Fruit fly (Drosophila melanogaster) whole organism, embryonic: Measurements from ENCODE around the gene mus201.

Source experiments
- CG10274 ChIP-seq: fragments of 200-800 bp; sonication (Bioruptor generic); optimal IDR thresholded peaks from 3 replicates; lab custom pipeline; 2017; ENCODE audit warnings: missing biosample characterization, mild to moderate bottlenecking, missing genetic modification characterization
- CG10543 ChIP-seq: fragments of 200-800 bp; sonication (Bioruptor generic); optimal IDR thresholded peaks from 3 replicates; lab custom pipeline; 2017; ENCODE audit warnings: missing biosample characterization, mild to moderate bottlenecking, missing genetic modification characterization, moderate library complexity
- CG10979 ChIP-seq: fragments of 200-800 bp; sonication (Bioruptor generic); optimal IDR thresholded peaks from 2 replicates; lab custom pipeline; 2018; ENCODE audit warnings: missing biosample characterization, mild to moderate bottlenecking, missing genetic modification characterization, moderate library complexity
- CG11247 ChIP-seq: fragments of 200-800 bp; sonication (Bioruptor generic); IDR thresholded peaks from 2 replicates; pipeline ENCODE4 v1.3.6; 2022; ENCODE audit warnings: missing biosample characterization, missing genetic modification characterization
- CG13775 ChIP-seq: fragments of 200-800 bp; sonication (Bioruptor generic); optimal IDR thresholded peaks from 3 replicates; lab custom pipeline; 2017; ENCODE audit warnings: missing biosample characterization, mild to moderate bottlenecking, missing genetic modification characterization
- CG15514 ChIP-seq: fragments of 200-800 bp; sonication (Bioruptor generic); optimal IDR thresholded peaks from 3 replicates; lab custom pipeline; 2017; ENCODE audit warnings: missing biosample characterization, missing genetic modification characterization, mild to moderate bottlenecking, moderate library complexity, missing genetic modification reagents
- CG1603 ChIP-seq: fragments of 200-800 bp; sonication (Bioruptor generic); optimal IDR thresholded peaks from 2 replicates; lab custom pipeline; 2019; ENCODE audit warnings: missing biosample characterization, mild to moderate bottlenecking, missing genetic modification characterization, moderate library complexity
- CG1792 ChIP-seq: fragments of 200-800 bp; sonication (Bioruptor generic); optimal IDR thresholded peaks from 2 replicates; lab custom pipeline; 2016; ENCODE audit warnings: missing biosample characterization, missing genetic modification characterization
- CG1832 ChIP-seq: fragments of 200-800 bp; sonication (Bioruptor generic); optimal IDR thresholded peaks from 2 replicates; lab custom pipeline; 2017; ENCODE audit warnings: missing biosample characterization, mild to moderate bottlenecking, missing genetic modification characterization, inconsistent platforms
- CG18764 ChIP-seq: fragments of 200-800 bp; sonication (Bioruptor generic); optimal IDR thresholded peaks from 3 replicates; lab custom pipeline; 2016; ENCODE audit warnings: missing biosample characterization, missing genetic modification characterization
- CG2120 ChIP-seq: fragments of 200-800 bp; sonication (Bioruptor generic); optimal IDR thresholded peaks from 3 replicates; lab custom pipeline; 2016; ENCODE audit warnings: missing biosample characterization, missing genetic modification characterization
- CG2129 ChIP-seq: fragments of 200-800 bp; sonication (Bioruptor generic); IDR thresholded peaks from 2 replicates; pipeline ENCODE4 v1.3.6; 2022; ENCODE audit warnings: missing biosample characterization, missing genetic modification characterization; ENCODE audit not compliant: partially characterized antibody
- CG3407 ChIP-seq: fragments of 200-800 bp; sonication (Bioruptor generic); optimal IDR thresholded peaks from 2 replicates; lab custom pipeline; 2018; ENCODE audit warnings: missing biosample characterization, mild to moderate bottlenecking, missing genetic modification characterization
- CG34376 ChIP-seq: fragments of 200-800 bp; sonication (Bioruptor generic); optimal IDR thresholded peaks from 2 replicates; lab custom pipeline; 2018; ENCODE audit warnings: missing biosample characterization, mild to moderate bottlenecking, missing genetic modification characterization
- CG3995 ChIP-seq: fragments of 200-800 bp; sonication (Bioruptor generic); optimal IDR thresholded peaks from 3 replicates; lab custom pipeline; 2016; ENCODE audit warnings: missing biosample characterization, missing genetic modification characterization
- CG4404 ChIP-seq: fragments of 200-800 bp; sonication (Bioruptor generic); IDR thresholded peaks from 2 replicates; pipeline ENCODE4 v1.3.6; 2022; ENCODE audit warnings: missing biosample characterization, missing genetic modification characterization
- CG6683 ChIP-seq: fragments of 200-800 bp; sonication (Bioruptor generic); optimal IDR thresholded peaks from 2 replicates; lab custom pipeline; 2017; ENCODE audit warnings: missing biosample characterization, mild to moderate bottlenecking, missing genetic modification characterization, missing genetic modification reagents
- CG7372 ChIP-seq: fragments of 200-800 bp; sonication (Bioruptor generic); IDR thresholded peaks from 2 replicates; pipeline ENCODE4 v1.3.6; 2022; ENCODE audit warnings: missing biosample characterization, missing genetic modification characterization
- CG7556 ChIP-seq: fragments of 200-800 bp; sonication (Bioruptor generic); optimal IDR thresholded peaks from 2 replicates; lab custom pipeline; 2017; ENCODE audit warnings: missing biosample characterization, mild to moderate bottlenecking, missing genetic modification characterization
- CG9876 ChIP-seq: fragments of 200-800 bp; sonication (Bioruptor generic); optimal IDR thresholded peaks from 2 replicates; lab custom pipeline; 2016; ENCODE audit warnings: missing biosample characterization, missing genetic modification characterization
- CG9932 ChIP-seq: fragments of 200-800 bp; sonication (Bioruptor generic); IDR thresholded peaks from 2 replicates; pipeline ENCODE4 v1.3.6; 2022; ENCODE audit warnings: missing biosample characterization, missing genetic modification characterization
- Ets97D ChIP-seq: fragments of 200-800 bp; sonication (Bioruptor generic); optimal IDR thresholded peaks from 3 replicates; lab custom pipeline; 2016; ENCODE audit warnings: missing biosample characterization, missing genetic modification characterization
- Hr39 ChIP-seq: fragments of >200 bp; optimal IDR thresholded peaks from 2 replicates; lab custom pipeline; 2017
- MTF-1 ChIP-seq: fragments of 200-800 bp; sonication (Bioruptor generic); optimal IDR thresholded peaks from 2 replicates; lab custom pipeline; 2018; ENCODE audit warnings: missing biosample characterization, mild to moderate bottlenecking, missing genetic modification characterization, borderline replicate concordance
- Meics ChIP-seq: fragments of 200-800 bp; sonication (Bioruptor generic); optimal IDR thresholded peaks from 2 replicates; lab custom pipeline; 2017; ENCODE audit warnings: missing biosample characterization, mild to moderate bottlenecking, missing genetic modification characterization
- Mes4 ChIP-seq: fragments of 200-800 bp; sonication (Bioruptor generic); optimal IDR thresholded peaks from 2 replicates; lab custom pipeline; 2016; ENCODE audit warnings: missing biosample characterization, missing genetic modification characterization
- Usf ChIP-seq: fragments of 200-800 bp; sonication (Bioruptor generic); optimal IDR thresholded peaks from 2 replicates; lab custom pipeline; 2017; ENCODE audit warnings: missing genotype, missing biosample characterization, missing genetic modification characterization
- ato ChIP-seq: fragments of 200-800 bp; sonication (Bioruptor generic); IDR thresholded peaks from 2 replicates; pipeline ENCODE4 v1.3.6; 2022; ENCODE audit warnings: missing biosample characterization, missing genetic modification characterization; ENCODE audit not compliant: partially characterized antibody
- dpn ChIP-seq, 2 experiments: fragments of 200-800 bp; sonication (Bioruptor generic); optimal IDR thresholded peaks; 3 replicates each; lab custom pipeline; 2016; ENCODE audit warnings: missing biosample characterization in 2 of 2, missing genetic modification characterization in 2 of 2
- esg ChIP-seq: fragments of 200-800 bp; sonication (Bioruptor generic); conservative IDR thresholded peaks from 2 replicates; pipeline ENCODE4 v1.3.6; 2022; ENCODE audit warnings: missing biosample characterization, missing genetic modification characterization
- grau ChIP-seq: fragments of 200-800 bp; optimal IDR thresholded peaks from 3 replicates; lab custom pipeline; 2019; ENCODE audit warnings: missing biosample characterization, mild to moderate bottlenecking, missing genetic modification characterization, moderate library complexity
- hb ChIP-seq: fragments of 200-800 bp; sonication (Bioruptor generic); IDR thresholded peaks from 3 replicates; pipeline ENCODE4 v1.3.6; 2022; ENCODE audit warnings: missing biosample characterization, missing genetic modification characterization; ENCODE audit not compliant: partially characterized antibody
- ind ChIP-seq: fragments of 200-800 bp; sonication (Bioruptor generic); optimal IDR thresholded peaks from 3 replicates; lab custom pipeline; 2016; ENCODE audit warnings: missing biosample characterization, missing genetic modification characterization
- klu ChIP-seq: fragments of 200-800 bp; sonication (Bioruptor generic); IDR thresholded peaks from 2 replicates; pipeline ENCODE4 v1.3.6; 2022; ENCODE audit warnings: missing biosample characterization, missing genetic modification characterization
- knrl ChIP-seq: fragments of 200-800 bp; sonication (Bioruptor generic); IDR thresholded peaks from 3 replicates; pipeline ENCODE4 v1.3.6; 2022; ENCODE audit warnings: missing biosample characterization, missing genetic modification characterization; ENCODE audit not compliant: partially characterized antibody
- lilli ChIP-seq: fragments of 200-800 bp; sonication (Bioruptor generic); optimal IDR thresholded peaks from 3 replicates; lab custom pipeline; 2016; ENCODE audit warnings: missing biosample characterization, missing genetic modification characterization
- maf-S ChIP-seq: fragments of 200-800 bp; sonication (Bioruptor generic); optimal IDR thresholded peaks from 2 replicates; lab custom pipeline; 2016; ENCODE audit warnings: missing biosample characterization, missing genetic modification characterization
- nerfin-1 ChIP-seq: fragments of 200-800 bp; sonication (Bioruptor generic); optimal IDR thresholded peaks from 3 replicates; lab custom pipeline; 2019; ENCODE audit warnings: missing biosample characterization, mild to moderate bottlenecking, missing genetic modification characterization, moderate library complexity
- odd ChIP-seq: fragments of 200-800 bp; sonication (Bioruptor generic); optimal IDR thresholded peaks from 2 replicates; lab custom pipeline; 2017; ENCODE audit warnings: missing biosample characterization, mild to moderate bottlenecking, missing genetic modification characterization
- pan ChIP-seq, 4 experiments: fragments of >200 bp in 3 of 4; fragments of 200-800 bp in 1 of 4; sonication (Bioruptor generic) in 1 of 4; optimal IDR thresholded peaks in 3 of 4; IDR thresholded peaks in 1 of 4; 2 replicates each; pipeline versions ENCODE4 v1.3.6 to Lab custom; 2017 to 2022; ENCODE audit warnings: missing biosample characterization in 2 of 4, missing genetic modification characterization in 2 of 4, mixed read lengths in 1 of 4
- pum ChIP-seq: fragments of 200-800 bp; sonication (Bioruptor generic); optimal IDR thresholded peaks from 2 replicates; lab custom pipeline; 2016; ENCODE audit warnings: missing biosample characterization, missing genetic modification characterization
- sens ChIP-seq: fragments of 200-800 bp; sonication (Bioruptor generic); peaks from one replicate; lab custom pipeline; 2016; ENCODE audit warnings: missing biosample characterization, missing genetic modification characterization
- sug ChIP-seq: fragments of 200-800 bp; optimal IDR thresholded peaks from 2 replicates; lab custom pipeline; 2019; ENCODE audit warnings: missing biosample characterization, mild to moderate bottlenecking, missing genetic modification characterization, moderate library complexity
- trh ChIP-seq: fragments of 200-800 bp; sonication (Bioruptor generic); optimal IDR thresholded peaks from 2 replicates; lab custom pipeline; 2016; ENCODE audit warnings: missing biosample characterization, missing genetic modification characterization
- vfl ChIP-seq: fragments of 200-800 bp; sonication (Bioruptor generic); optimal IDR thresholded peaks from 2 replicates; lab custom pipeline; 2016; ENCODE audit warnings: missing biosample characterization, missing genetic modification characterization
- vnd ChIP-seq: fragments of 200-800 bp; sonication (Bioruptor generic); IDR thresholded peaks from 3 replicates; pipeline ENCODE4 v1.3.6; 2022; ENCODE audit warnings: missing biosample characterization, missing genetic modification characterization; ENCODE audit not compliant: partially characterized antibody
- wor ChIP-seq: fragments of 200-800 bp; sonication (Bioruptor generic); IDR thresholded peaks from 2 replicates; pipeline ENCODE4 v1.3.6; 2022; ENCODE audit warnings: missing biosample characterization, missing genetic modification characterization
- yki ChIP-seq: fragments of >200 bp; optimal IDR thresholded peaks from 3 replicates; lab custom pipeline; 2018

The mus201 gene

DNA sequence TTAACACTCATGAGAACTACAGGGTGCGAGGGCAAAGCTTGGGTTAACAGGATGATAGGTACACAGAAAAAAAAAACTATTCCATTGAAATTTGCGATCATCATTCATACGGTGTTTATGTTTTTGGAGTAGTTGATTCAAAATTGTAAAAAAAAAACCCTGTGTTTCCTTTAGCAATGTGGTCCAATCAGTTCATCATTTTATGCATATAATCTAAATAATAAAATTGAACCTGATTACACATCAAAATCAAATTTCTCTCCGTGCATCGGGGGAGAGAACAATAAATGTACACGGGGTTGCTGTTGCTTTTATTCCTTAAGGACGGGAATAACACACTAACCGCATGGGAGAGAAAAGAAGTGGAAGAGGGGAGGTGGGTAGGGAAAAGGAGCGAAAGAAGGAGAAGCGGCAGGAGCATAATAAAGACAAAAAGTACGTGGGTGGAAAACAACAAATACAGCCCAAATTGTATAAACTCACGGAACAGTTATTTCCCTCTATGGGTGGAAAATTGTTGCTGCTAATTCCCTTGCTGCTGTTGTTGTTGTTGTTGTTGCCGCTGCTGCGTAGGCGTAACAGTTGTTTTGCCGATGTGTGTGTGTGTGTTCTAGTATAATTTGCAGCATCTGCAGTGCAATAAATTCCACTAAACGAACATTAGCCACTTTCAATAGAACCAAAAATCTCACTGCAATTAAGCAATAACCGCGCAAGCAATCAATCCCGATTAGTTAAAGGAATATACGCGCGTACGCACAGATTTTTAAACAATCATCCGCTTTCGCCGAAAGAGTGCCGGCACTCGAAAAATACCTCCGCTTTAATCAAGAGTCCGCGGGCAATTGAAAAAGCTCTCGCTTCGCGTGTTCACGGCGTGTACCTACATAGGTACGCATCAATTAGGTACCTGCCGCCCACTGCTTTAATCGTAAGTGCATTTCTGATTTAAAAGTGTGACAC, 25.5 kb downstream of the mus201 start, which contains the start of gene Agpat2 (continued):
- TF ChIP-seq sens (GFP tag; lab: Kevin White, UChicago) (peak; percentile 97), CG1832 (GFP tag; lab: Kevin White, UChicago) (no peak), CG18764 (GFP tag; lab: Kevin White, UChicago) (peak; percentile 65), CG7372 (GFP tag; lab: Robert Waterston, UW) (peak; percentile 41; the same call in 1 of the 2 replicates), Usf (GFP tag; lab: Kevin White, UChicago) (peak; percentile 53), MTF-1 (GFP tag; lab: Kevin White, UChicago) (peak; percentile 70), CG11247 (GFP tag; lab: Robert Waterston, UW) (peak; percentile 59), CG3407 (peak; percentile 72), CG2129 (GFP tag; lab: Robert Waterston, UW) (no peak), vnd (GFP tag; lab: Robert Waterston, UW) (no peak), maf-S (GFP tag; lab: Kevin White, UChicago) (peak; percentile 75), odd (peak; percentile 73), trh (GFP tag; lab: Kevin White, UChicago) (peak; percentile 45), CG4404 (GFP tag; lab: Robert Waterston, UW) (peak; percentile 58), CG10274 (GFP tag; lab: Kevin White, UChicago) (peak; percentile 34), klu (no peak; the same call in 1 of the 2 replicates), grau (tag; lab: Kevin White, UChicago) (peak; percentile 83), CG10543 (GFP tag; lab: Kevin White, UChicago) (peak; percentile 67), CG6683 (GFP tag; lab: Kevin White, UChicago) (peak; percentile 76), yki (lab: Kevin White, UChicago) (no peak), CG3995 (GFP tag; lab: Kevin White, UChicago) (peak; percentile 25), lilli (GFP tag; lab: Kevin White, UChicago) (peak; percentile 88), nerfin-1 (peak; percentile 38), knrl (no peak), dpn (GFP tag; optimal IDR thresholded peaks at IDR 0.05; lab: Kevin White, UChicago) (peak; percentile 76 to 85), Mes4 (GFP tag; lab: Kevin White, UChicago) (peak; percentile 68), wor (GFP tag; lab: Robert Waterston, UW) (peak; percentile 68), CG1603 (tag; lab: Kevin White, UChicago) (peak; percentile 76), pan (optimal IDR thresholded peaks at IDR 0.05; lab: Kevin White, UChicago) (no peak), pan (GFP tag; optimal IDR thresholded peaks at IDR 0.05 in 1 of 2, IDR thresholded peaks at IDR 0.05 in 1 of 2) (peak in 1 of 2 experiments; percentile 86), esg (peak; percentile 68), ind (peak; percentile 86), CG34376 (GFP tag; lab: Kevin White, UChicago) (peak; percentile 62), CG1792 (GFP tag; lab: Kevin White, UChicago) (peak; percentile 49), CG15514 (GFP tag; lab: Kevin White, UChicago) (peak; percentile 67), CG9932 (peak; percentile 69), Hr39 (lab: Kevin White, UChicago) (no peak), CG9876 (GFP tag; lab: Kevin White, UChicago) (peak; percentile 54), vfl (GFP tag; lab: Kevin White, UChicago) (peak; percentile 67), CG7556 (GFP tag; lab: Kevin White, UChicago) (peak; percentile 90), hb (no peak), CG13775 (GFP tag; lab: Kevin White, UChicago) (peak; percentile 70), Meics (peak; percentile 85), CG10979 (tag; lab: Kevin White, UChicago) (peak; percentile 89), CG2120 (peak; percentile 93), pum (GFP tag; lab: Kevin White, UChicago) (peak; percentile 70), sug (tag; lab: Kevin White, UChicago) (peak; percentile 17), ato (no peak), Ets97D (GFP tag; lab: Kevin White, UChicago) (peak; percentile 60)
